Fruit fly (Drosophila melanogaster) whole organism, embryonic: ENCODE data around the gene CG43116.
A peak's percentile ranks its signal among the peaks of the same experiment; 100 is the strongest.

Source experiments
- Bgb ChIP-seq: fragments of 200-800 bp; sonication (Bioruptor generic); IDR thresholded peaks from 2 replicates; pipeline ENCODE4 v1.3.6; 2022; ENCODE audit warnings: missing biosample characterization, missing genetic modification characterization; ENCODE audit not compliant: partially characterized antibody
- CG10565 ChIP-seq: fragments of 200-800 bp; sonication (Bioruptor generic); optimal IDR thresholded peaks from 3 replicates; lab custom pipeline; 2016; ENCODE audit warnings: missing biosample characterization, mild to moderate bottlenecking, missing genetic modification characterization
- CG11247 ChIP-seq: fragments of 200-800 bp; sonication (Bioruptor generic); IDR thresholded peaks from 2 replicates; pipeline ENCODE4 v1.3.6; 2022; ENCODE audit warnings: missing biosample characterization, missing genetic modification characterization
- CG11695 ChIP-seq: fragments of 200-800 bp; sonication (Bioruptor generic); IDR thresholded peaks from 3 replicates; pipeline ENCODE4 v1.3.6; 2022; ENCODE audit warnings: missing biosample characterization, missing genetic modification characterization
- CG12104 ChIP-seq: fragments of 200-800 bp; sonication (Bioruptor generic); optimal IDR thresholded peaks from 3 replicates; lab custom pipeline; 2016; ENCODE audit warnings: missing biosample characterization, missing genetic modification characterization
- CG12391 ChIP-seq: fragments of 200-800 bp; sonication (Bioruptor generic); optimal IDR thresholded peaks from 3 replicates; lab custom pipeline; 2018; ENCODE audit warnings: missing biosample characterization, mild to moderate bottlenecking, missing genetic modification characterization, moderate library complexity
- CG12942 ChIP-seq: fragments of 200-800 bp; sonication (Bioruptor generic); optimal IDR thresholded peaks from 3 replicates; lab custom pipeline; 2016; ENCODE audit warnings: missing biosample characterization, missing genetic modification characterization
- CG13296 ChIP-seq: fragments of 200-800 bp; sonication (Bioruptor generic); optimal IDR thresholded peaks from 3 replicates; lab custom pipeline; 2018; ENCODE audit warnings: missing biosample characterization, mild to moderate bottlenecking, missing genetic modification characterization
- CG13424 ChIP-seq: fragments of 200-800 bp; sonication (Bioruptor generic); optimal IDR thresholded peaks from 2 replicates; lab custom pipeline; 2019; ENCODE audit warnings: missing biosample characterization, mild to moderate bottlenecking, missing genetic modification characterization, moderate library complexity
- CG14667 ChIP-seq: fragments of 200-800 bp; sonication (Bioruptor generic); IDR thresholded peaks from 2 replicates; pipeline ENCODE4 v1.3.6; 2022; ENCODE audit warnings: missing biosample characterization, missing genetic modification characterization
- CG15696 ChIP-seq: fragments of 200-800 bp; sonication (Bioruptor generic); optimal IDR thresholded peaks from 2 replicates; lab custom pipeline; 2019; ENCODE audit warnings: missing biosample characterization, mild to moderate bottlenecking, missing genetic modification characterization, moderate library complexity
- CG17359 ChIP-seq: fragments of 200-800 bp; sonication (Bioruptor generic); optimal IDR thresholded peaks from 3 replicates; lab custom pipeline; 2018; ENCODE audit warnings: missing biosample characterization, mild to moderate bottlenecking, missing genetic modification characterization, moderate library complexity
- CG17361 ChIP-seq: fragments of 200-800 bp; sonication (Bioruptor generic); IDR thresholded peaks from 3 replicates; pipeline ENCODE4 v1.3.6; 2022; ENCODE audit warnings: missing biosample characterization, missing genetic modification characterization
- CG18619 ChIP-seq: fragments of 200-800 bp; sonication (Bioruptor generic); optimal IDR thresholded peaks from 3 replicates; lab custom pipeline; 2017; ENCODE audit warnings: missing biosample characterization, mild to moderate bottlenecking, missing genetic modification characterization
- CG2678 ChIP-seq: fragments of 200-800 bp; sonication (Bioruptor generic); optimal IDR thresholded peaks from 3 replicates; lab custom pipeline; 2019; ENCODE audit warnings: missing biosample characterization, mild to moderate bottlenecking, missing genetic modification characterization, moderate library complexity
- CG31441 ChIP-seq: fragments of 200-800 bp; sonication (Bioruptor generic); IDR thresholded peaks from 2 replicates; pipeline ENCODE4 v1.3.6; 2022; ENCODE audit warnings: missing biosample characterization, missing genetic modification characterization
- CG34422 ChIP-seq: fragments of 200-800 bp; sonication (Bioruptor generic); IDR thresholded peaks from 3 replicates; pipeline ENCODE4 v1.3.6; 2022; ENCODE audit warnings: missing biosample characterization, missing genetic modification characterization
- CG8388 ChIP-seq: fragments of 200-800 bp; sonication (Bioruptor generic); optimal IDR thresholded peaks from 2 replicates; lab custom pipeline; 2019; ENCODE audit warnings: missing biosample characterization, mild to moderate bottlenecking, missing genetic modification characterization, moderate library complexity
- CG8478 ChIP-seq: fragments of >200 bp; optimal IDR thresholded peaks from 2 replicates; lab custom pipeline; 2018
- CG9932 ChIP-seq: fragments of 200-800 bp; sonication (Bioruptor generic); IDR thresholded peaks from 2 replicates; pipeline ENCODE4 v1.3.6; 2022; ENCODE audit warnings: missing biosample characterization, missing genetic modification characterization
- D ChIP-seq, 2 experiments: fragments of 200-800 bp in 1 of 2; fragments of >200 bp in 1 of 2; sonication (Bioruptor generic) in 1 of 2; optimal IDR thresholded peaks; 2 replicates in 1 of 2; 3 replicates in 1 of 2; lab custom pipeline; 2017; ENCODE audit warnings: mild to moderate bottlenecking in 1 of 2, missing biosample characterization in 1 of 2, missing genetic modification characterization in 1 of 2, missing genetic modification reagents in 1 of 2
- Deaf1 ChIP-seq: fragments of 200-800 bp; optimal IDR thresholded peaks from 3 replicates; lab custom pipeline; 2019; ENCODE audit warnings: missing biosample characterization, mild to moderate bottlenecking, missing genetic modification characterization, moderate library complexity
- GATAe ChIP-seq: fragments of 200-800 bp; sonication (Bioruptor generic); conservative IDR thresholded peaks from 2 replicates; pipeline ENCODE4 v1.3.6; 2022; ENCODE audit warnings: missing biosample characterization, missing genetic modification characterization
- H2.0 ChIP-seq: fragments of 200-800 bp; sonication (Bioruptor generic); IDR thresholded peaks from 2 replicates; pipeline ENCODE4 v1.3.6; 2022; ENCODE audit warnings: missing biosample characterization, missing genetic modification characterization
- MBD-R2 ChIP-seq: fragments of 200-800 bp; sonication (Bioruptor generic); IDR thresholded peaks from 2 replicates; pipeline ENCODE4 v1.3.6; 2022; ENCODE audit warnings: missing biosample characterization, missing genetic modification characterization
- MESR4 ChIP-seq: fragments of 200-800 bp; sonication (Bioruptor generic); optimal IDR thresholded peaks from 2 replicates; lab custom pipeline; 2018; ENCODE audit warnings: missing biosample characterization, mild to moderate bottlenecking, missing genetic modification characterization, moderate library complexity
- Nf-YC ChIP-seq: fragments of 200-800 bp; optimal IDR thresholded peaks from 3 replicates; lab custom pipeline; 2019; ENCODE audit warnings: missing biosample characterization, mild to moderate bottlenecking, missing genetic modification characterization, moderate library complexity
- Ptx1 ChIP-seq: fragments of 200-800 bp; sonication (Bioruptor generic); IDR thresholded peaks from 2 replicates; pipeline ENCODE4 v1.3.6; 2022; ENCODE audit warnings: missing biosample characterization, missing genetic modification characterization
- Six4 ChIP-seq: fragments of 200-800 bp; sonication (Bioruptor generic); optimal IDR thresholded peaks from 2 replicates; lab custom pipeline; 2016; ENCODE audit warnings: missing biosample characterization, missing genetic modification characterization
- Spps ChIP-seq: fragments of 200-800 bp; sonication (Bioruptor generic); optimal IDR thresholded peaks from 2 replicates; lab custom pipeline; 2018; ENCODE audit warnings: missing biosample characterization, mild to moderate bottlenecking, missing genetic modification characterization
- Ssrp ChIP-seq: fragments of 200-800 bp; sonication (Bioruptor generic); optimal IDR thresholded peaks from 2 replicates; lab custom pipeline; 2018; ENCODE audit warnings: missing biosample characterization, mild to moderate bottlenecking, missing genetic modification characterization, moderate library complexity
- Xrp1 ChIP-seq: fragments of 200-800 bp; sonication (Bioruptor generic); IDR thresholded peaks from 2 replicates; pipeline ENCODE4 v1.3.6; 2022; ENCODE audit warnings: missing biosample characterization, missing genetic modification characterization
- ab ChIP-seq: fragments of 200-800 bp; sonication (Bioruptor generic); optimal IDR thresholded peaks from 2 replicates; lab custom pipeline; 2016; ENCODE audit warnings: missing biosample characterization, missing genetic modification characterization
- az2 ChIP-seq: fragments of 200-800 bp; sonication (Bioruptor generic); optimal IDR thresholded peaks from 3 replicates; lab custom pipeline; 2016; ENCODE audit warnings: missing biosample characterization, missing genetic modification characterization
- crp ChIP-seq, 2 experiments: fragments of 200-800 bp; sonication (Bioruptor generic); optimal IDR thresholded peaks; 2 replicates in 1 of 2; 3 replicates in 1 of 2; lab custom pipeline; 2017; ENCODE audit warnings: missing biosample characterization in 2 of 2, missing genetic modification characterization in 2 of 2, mild to moderate bottlenecking in 1 of 2, moderate library complexity in 1 of 2
- emc ChIP-seq: fragments of 200-800 bp; sonication (Bioruptor generic); optimal IDR thresholded peaks from 2 replicates; lab custom pipeline; 2016; ENCODE audit warnings: missing biosample characterization, missing genetic modification characterization
- exex ChIP-seq: fragments of 200-800 bp; sonication (Bioruptor generic); optimal IDR thresholded peaks from 4 replicates; lab custom pipeline; 2018; ENCODE audit warnings: missing biosample characterization, mild to moderate bottlenecking, missing genetic modification characterization, moderate library complexity
- eyg ChIP-seq: fragments of 200-800 bp; sonication (Bioruptor generic); optimal IDR thresholded peaks from 3 replicates; lab custom pipeline; 2016; ENCODE audit warnings: missing biosample characterization, missing genetic modification characterization
- fu2 ChIP-seq: fragments of 200-800 bp; sonication (Bioruptor generic); optimal IDR thresholded peaks from 2 replicates; lab custom pipeline; 2016; ENCODE audit warnings: missing biosample characterization, missing genetic modification characterization
- gcm ChIP-seq: fragments of 200-800 bp; sonication (Bioruptor generic); optimal IDR thresholded peaks from 2 replicates; lab custom pipeline; 2019; ENCODE audit warnings: missing biosample characterization, mild to moderate bottlenecking, missing genetic modification characterization, moderate library complexity
- gem ChIP-seq: fragments of 200-800 bp; sonication (Bioruptor generic); optimal IDR thresholded peaks from 2 replicates; lab custom pipeline; 2019; ENCODE audit warnings: missing biosample characterization, mild to moderate bottlenecking, missing genetic modification characterization, moderate library complexity
- gro ChIP-seq: fragments of 200-800 bp; sonication (Bioruptor generic); optimal IDR thresholded peaks from 2 replicates; lab custom pipeline; 2016; ENCODE audit warnings: missing biosample characterization, missing genetic modification characterization
- her ChIP-seq: fragments of 200-800 bp; sonication (Bioruptor generic); optimal IDR thresholded peaks from 2 replicates; lab custom pipeline; 2016; ENCODE audit warnings: missing biosample characterization, missing genetic modification characterization
- hkb ChIP-seq, 2 experiments: fragments of 200-800 bp in 1 of 2; fragments of >200 bp in 1 of 2; sonication (Bioruptor generic) in 1 of 2; IDR thresholded peaks in 1 of 2; optimal IDR thresholded peaks in 1 of 2; 2 replicates each; pipeline versions ENCODE4 v1.3.6 to Lab custom; 2017 to 2022; ENCODE audit warnings: missing biosample characterization in 1 of 2, missing genetic modification characterization in 1 of 2
- ind ChIP-seq: fragments of 200-800 bp; sonication (Bioruptor generic); optimal IDR thresholded peaks from 3 replicates; lab custom pipeline; 2016; ENCODE audit warnings: missing biosample characterization, missing genetic modification characterization
- odd ChIP-seq: fragments of 200-800 bp; sonication (Bioruptor generic); optimal IDR thresholded peaks from 2 replicates; lab custom pipeline; 2017; ENCODE audit warnings: missing biosample characterization, mild to moderate bottlenecking, missing genetic modification characterization
- peb ChIP-seq: fragments of 200-800 bp; sonication (Bioruptor generic); IDR thresholded peaks from 2 replicates; pipeline ENCODE4 v1.3.6; 2022; ENCODE audit warnings: missing biosample characterization, missing genetic modification characterization
- phol ChIP-seq: fragments of 200-800 bp; sonication (Bioruptor generic); optimal IDR thresholded peaks from 3 replicates; lab custom pipeline; 2018; ENCODE audit warnings: missing biosample characterization, mild to moderate bottlenecking, missing genetic modification characterization, moderate library complexity
- stwl ChIP-seq: fragments of 200-800 bp; sonication (Bioruptor generic); optimal IDR thresholded peaks from 3 replicates; lab custom pipeline; 2018; ENCODE audit warnings: missing biosample characterization, mild to moderate bottlenecking, missing genetic modification characterization, moderate library complexity

The CG43116 gene

DNA sequence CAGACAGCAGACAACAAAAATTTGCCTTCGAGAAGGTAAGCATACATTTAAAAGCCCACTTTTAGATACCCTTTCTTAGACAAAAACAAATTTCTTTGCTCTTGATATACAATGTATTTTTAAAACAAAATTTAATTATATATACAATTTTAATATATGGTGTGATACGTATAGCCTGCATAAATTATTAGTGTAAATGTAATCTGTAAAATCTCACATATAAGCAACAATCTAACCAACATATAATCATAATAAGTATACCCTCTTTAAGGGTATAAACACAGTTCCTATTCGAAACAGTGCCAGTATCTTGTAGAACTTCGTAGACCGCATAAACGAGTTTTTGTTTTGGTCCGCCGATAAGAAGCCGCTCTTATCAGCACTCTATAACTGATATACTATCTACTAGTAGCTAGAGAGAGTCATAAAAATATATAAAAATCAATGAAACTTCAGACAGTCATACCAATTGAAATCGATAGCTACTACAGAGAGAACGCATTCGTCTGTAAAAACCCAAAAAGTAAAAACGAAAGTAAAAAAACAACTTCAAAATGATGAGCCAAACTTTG, 17.6 kb upstream of the CG43116 start, which contains the start of gene Kaz-m1 (continued):
- no peak for TF ChIP-seq ab (GFP tag; lab: Kevin White, UChicago)
- peak; percentile 57 for TF ChIP-seq GATAe
- TF ChIP-seq MBD-R2 (GFP tag; lab: Robert Waterston, UW), result peak; percentile 23; the same call in 1 of the 2 replicates
- TF ChIP-seq H2.0, result 0 out of 2 replicates have a peak, but pooled peaks have one; percentile 11
- peak; percentile 38 for TF ChIP-seq Spps (tag; lab: Kevin White, UChicago)
- TF ChIP-seq CG13424, result peak; percentile 61
- TF ChIP-seq CG8388 (GFP tag; lab: Kevin White, UChicago), result peak; percentile 42
- TF ChIP-seq Six4 (GFP tag; lab: Kevin White, UChicago), result no peak
- no peak for TF ChIP-seq stwl (tag; lab: Kevin White, UChicago)
- peak; percentile 59; the same call in 1 of the 3 replicates for TF ChIP-seq CG11695 (GFP tag; lab: Robert Waterston, UW)
- peak; percentile 12 for TF ChIP-seq CG13296 (GFP tag; lab: Kevin White, UChicago)
- peak; percentile 79 for TF ChIP-seq CG31441 (GFP tag; lab: Robert Waterston, UW)
- peak; percentile 32 for TF ChIP-seq Nf-YC (tag; lab: Kevin White, UChicago)
- TF ChIP-seq CG8478 (lab: Kevin White, UChicago), result no peak
- TF ChIP-seq MESR4 (GFP tag; lab: Kevin White, UChicago), result no peak
- peak; percentile 41 for TF ChIP-seq exex (tag; lab: Kevin White, UChicago)
- peak; percentile 9 for TF ChIP-seq ind (GFP tag; lab: Kevin White, UChicago)
- TF ChIP-seq CG18619 (GFP tag; lab: Kevin White, UChicago), result peak; percentile 17
- TF ChIP-seq hkb (optimal IDR thresholded peaks at IDR 0.05; lab: Kevin White, UChicago), result no peak
- TF ChIP-seq hkb (GFP tag; IDR thresholded peaks at IDR 0.05; lab: Robert Waterston, UW), result peak; percentile 60
- TF ChIP-seq Xrp1, result peak; percentile 73
- no peak for TF ChIP-seq CG12942 (GFP tag; lab: Kevin White, UChicago)
- peak; percentile 51 for TF ChIP-seq CG15696
- no peak for TF ChIP-seq D (optimal IDR thresholded peaks at IDR 0.05; lab: Kevin White, UChicago)
- TF ChIP-seq D (GFP tag; optimal IDR thresholded peaks at IDR 0.05; lab: Kevin White, UChicago), result peak; percentile 17
- TF ChIP-seq az2 (GFP tag; lab: Kevin White, UChicago), result peak; percentile 19
- peak; percentile 37; the same call in 1 of the 2 replicates for TF ChIP-seq CG9932 (GFP tag; lab: Robert Waterston, UW)
- no peak for TF ChIP-seq CG34422 (GFP tag; lab: Robert Waterston, UW)
- peak; percentile 7 for TF ChIP-seq odd (GFP tag; lab: Kevin White, UChicago)
- peak; percentile 48 for TF ChIP-seq Ptx1 (GFP tag; lab: Robert Waterston, UW)
- TF ChIP-seq Ssrp, result peak; percentile 57
- TF ChIP-seq gem (tag; lab: Kevin White, UChicago), result peak; percentile 82
- no peak for TF ChIP-seq crp (GFP tag; optimal IDR thresholded peaks at IDR 0.05; lab: Kevin White, UChicago)
- peak; percentile 56 for TF ChIP-seq Deaf1 (tag; lab: Kevin White, UChicago)
- peak; percentile 76 for TF ChIP-seq CG17361 (GFP tag; lab: Robert Waterston, UW)
- TF ChIP-seq eyg (GFP tag; lab: Kevin White, UChicago), result no peak
- no peak for TF ChIP-seq emc (GFP tag; lab: Kevin White, UChicago)
- TF ChIP-seq gro (GFP tag; lab: Kevin White, UChicago), result no peak
- TF ChIP-seq phol, result peak; percentile 73
- peak; percentile 44 for TF ChIP-seq CG12104
- no peak for TF ChIP-seq peb
- TF ChIP-seq fu2 (GFP tag; lab: Kevin White, UChicago), result no peak
- peak; percentile 69 for TF ChIP-seq CG12391 (tag; lab: Kevin White, UChicago)
- no peak for TF ChIP-seq CG10565 (GFP tag; lab: Kevin White, UChicago)
- no peak for TF ChIP-seq CG11247 (GFP tag; lab: Robert Waterston, UW)
- peak; percentile 81 for TF ChIP-seq CG2678 (tag; lab: Kevin White, UChicago)
- peak; percentile 59 for TF ChIP-seq CG17359 (tag; lab: Kevin White, UChicago)
- no peak for TF ChIP-seq CG14667 (GFP tag; lab: Robert Waterston, UW)
- no peak for TF ChIP-seq Bgb (GFP tag; lab: Robert Waterston, UW)
- no peak for TF ChIP-seq her (GFP tag; lab: Kevin White, UChicago)
- TF ChIP-seq gcm (GFP tag; lab: Kevin White, UChicago), result peak; percentile 58
